Worm (Caenorhabditis elegans) whole organism, young adult: ENCODE data around the gene F59A7.5.

ENCODE experiments used
- C06A6.2 ChIP-seq: fragments of 200-800 bp; sonication (Bioruptor generic); conservative IDR thresholded peaks from 2 replicates; pipeline ENCODE4 v1.3.6; 2022; ENCODE audit warnings: missing genetic modification characterization, missing compliant biosample characterization
- F23B12.7 ChIP-seq: sonication (generic microtip); optimal IDR thresholded peaks from 2 replicates; lab custom pipeline; 2017; ENCODE audit warnings: missing genetic modification characterization, mild to moderate bottlenecking, missing compliant biosample characterization, antibody characterized with exemption, moderate library complexity; ENCODE audit not compliant: insufficient read depth
- F33H1.4 ChIP-seq: fragments of 200-800 bp; sonication (Bioruptor generic); IDR thresholded peaks from 2 replicates; pipeline ENCODE4 v1.3.6; 2022; ENCODE audit warnings: missing genetic modification reagents, missing genetic modification characterization, missing compliant biosample characterization
- F52B5.7 ChIP-seq: sonication (generic microtip); optimal IDR thresholded peaks from 2 replicates; lab custom pipeline; 2016; ENCODE audit warnings: mild to moderate bottlenecking, missing genetic modification characterization, missing compliant biosample characterization
- K11D2.4 ChIP-seq: fragments of 200-800 bp; sonication (Bioruptor generic); IDR thresholded peaks from 2 replicates; pipeline ENCODE4 v1.3.6; 2022; ENCODE audit warnings: missing genetic modification reagents, missing genetic modification characterization, missing compliant biosample characterization
- K12H6.12 ChIP-seq: fragments of 200-800 bp; sonication (Bioruptor generic); optimal IDR thresholded peaks from 2 replicates; lab custom pipeline; 2018; ENCODE audit warnings: mild to moderate bottlenecking, missing genetic modification characterization, missing compliant biosample characterization
- T07F8.4 ChIP-seq: sonication (generic microtip); optimal IDR thresholded peaks from 2 replicates; lab custom pipeline; 2016; ENCODE audit warnings: mild to moderate bottlenecking, missing genetic modification characterization, moderate library complexity, missing compliant biosample characterization
- Y53G8AR.9 ChIP-seq: fragments of 200-800 bp; sonication (Bioruptor generic); conservative IDR thresholded peaks from 2 replicates; pipeline ENCODE4 v1.3.6; 2022; ENCODE audit warnings: missing genetic modification reagents, missing genetic modification characterization, missing compliant biosample characterization
- Y56A3A.18 ChIP-seq: fragments of 200-800 bp; sonication (Bioruptor generic); IDR thresholded peaks from 2 replicates; pipeline ENCODE4 v1.3.6; 2022; ENCODE audit warnings: missing genetic modification reagents, missing genetic modification characterization, missing compliant biosample characterization
- Y79H2A.3 ChIP-seq: fragments of 200-800 bp; sonication (Bioruptor generic); conservative IDR thresholded peaks from 2 replicates; pipeline ENCODE4 v1.3.6; 2022; ENCODE audit warnings: missing genetic modification reagents, missing genetic modification characterization, missing compliant biosample characterization
- Y95B8A.8 ChIP-seq: fragments of 200-800 bp; sonication (Bioruptor generic); IDR thresholded peaks from 2 replicates; pipeline ENCODE4 v1.3.6; 2022; ENCODE audit warnings: missing genetic modification reagents, missing genetic modification characterization, missing compliant biosample characterization
- ama-1 ChIP-seq, 3 experiments: fragments of 150-350 bp in 1 of 3; sonication (generic microtip) in 2 of 3; optimal IDR thresholded peaks; 2 replicates each; lab custom pipeline; 2014 to 2018; ENCODE audit warnings: missing biosample characterization in 2 of 3, missing genetic modification characterization in 2 of 3, missing genetic modification reagents in 2 of 3
- aptf-3 ChIP-seq: fragments of 200-800 bp; sonication (Bioruptor generic); IDR thresholded peaks from 2 replicates; pipeline ENCODE4 v1.3.6; 2022; ENCODE audit warnings: missing genetic modification characterization, missing compliant biosample characterization
- atf-7 ChIP-seq: sonication (generic microtip); optimal IDR thresholded peaks from 2 replicates; lab custom pipeline; 2017; ENCODE audit warnings: mild to moderate bottlenecking, missing genetic modification characterization, missing compliant biosample characterization
- athp-1 ChIP-seq: sonication (generic microtip); optimal IDR thresholded peaks from 2 replicates; lab custom pipeline; 2017; ENCODE audit warnings: mild to moderate bottlenecking, missing genetic modification characterization, missing compliant biosample characterization
- attf-5 ChIP-seq: fragments of 200-800 bp; sonication (Bioruptor generic); optimal IDR thresholded peaks from 2 replicates; lab custom pipeline; 2018; ENCODE audit warnings: mild to moderate bottlenecking, missing genetic modification characterization, missing compliant biosample characterization
- cebp-1 ChIP-seq, 2 experiments: fragments of 200-800 bp in 1 of 2; sonication (Bioruptor generic) in 1 of 2; sonication (generic microtip) in 1 of 2; IDR thresholded peaks in 1 of 2; optimal IDR thresholded peaks in 1 of 2; 2 replicates each; pipeline versions ENCODE4 v1.3.6 to Lab custom; 2017 to 2022; ENCODE audit warnings: missing compliant biosample characterization in 2 of 2, missing genetic modification characterization in 2 of 2, mild to moderate bottlenecking in 1 of 2, missing genetic modification reagents in 1 of 2, moderate library complexity in 1 of 2
- ceh-27 ChIP-seq: fragments of 200-800 bp; sonication (Bioruptor generic); optimal IDR thresholded peaks from 2 replicates; lab custom pipeline; 2018; ENCODE audit warnings: mild to moderate bottlenecking, missing genetic modification characterization, moderate library complexity, missing compliant biosample characterization
- ceh-40 ChIP-seq: fragments of 200-800 bp; sonication (Bioruptor generic); IDR thresholded peaks from 2 replicates; pipeline ENCODE4 v1.3.6; 2022; ENCODE audit warnings: missing genetic modification characterization, missing compliant biosample characterization
- chd-7 ChIP-seq: sonication (generic microtip); optimal IDR thresholded peaks from 2 replicates; lab custom pipeline; 2016; ENCODE audit warnings: mild to moderate bottlenecking, missing genetic modification characterization, moderate library complexity, missing compliant biosample characterization
- dox-1 ChIP-seq: fragments of 200-800 bp; sonication (Bioruptor generic); IDR thresholded peaks from 2 replicates; pipeline ENCODE4 v1.3.6; 2022; ENCODE audit warnings: missing genetic modification reagents, missing genetic modification characterization, missing compliant biosample characterization
- dpff-1 ChIP-seq: sonication (generic microtip); optimal IDR thresholded peaks from 2 replicates; lab custom pipeline; 2017; ENCODE audit warnings: mild to moderate bottlenecking, missing genetic modification characterization, missing compliant biosample characterization
- egrh-3 ChIP-seq: fragments of 200-800 bp; sonication (Bioruptor generic); IDR thresholded peaks from 2 replicates; pipeline ENCODE4 v1.3.6; 2022; ENCODE audit warnings: missing genetic modification reagents, missing genetic modification characterization, missing compliant biosample characterization
- ets-4 ChIP-seq: fragments of 200-800 bp; sonication (Bioruptor generic); optimal IDR thresholded peaks from 2 replicates; lab custom pipeline; 2018; ENCODE audit warnings: mild to moderate bottlenecking, missing genetic modification characterization, missing compliant biosample characterization
- gei-17 ChIP-seq: fragments of 200-800 bp; sonication (Bioruptor generic); optimal IDR thresholded peaks from 2 replicates; lab custom pipeline; 2018; ENCODE audit warnings: mild to moderate bottlenecking, missing genetic modification characterization, missing compliant biosample characterization
- hrde-1 ChIP-seq: sonication (generic microtip); optimal IDR thresholded peaks from 2 replicates; lab custom pipeline; 2016; ENCODE audit warnings: missing genetic modification characterization, mild to moderate bottlenecking, missing compliant biosample characterization, moderate library complexity, missing genotype, missing genetic modification reagents, borderline replicate concordance
- hsf-1 ChIP-seq: fragments of 200-800 bp; sonication (Bioruptor generic); IDR thresholded peaks from 2 replicates; pipeline ENCODE4 v1.3.6; 2022; ENCODE audit warnings: missing genetic modification reagents, missing genetic modification characterization, missing compliant biosample characterization
- lag-1 ChIP-seq: fragments of 200-800 bp; sonication (Bioruptor generic); IDR thresholded peaks from 2 replicates; pipeline ENCODE4 v1.3.6; 2022; ENCODE audit warnings: missing genetic modification reagents, missing genetic modification characterization, missing compliant biosample characterization
- let-607 ChIP-seq, 2 experiments: fragments of 200-800 bp in 1 of 2; sonication (Bioruptor generic) in 1 of 2; sonication (generic microtip) in 1 of 2; optimal IDR thresholded peaks; 2 replicates each; lab custom pipeline; 2016 to 2018; ENCODE audit warnings: mild to moderate bottlenecking in 2 of 2, missing compliant biosample characterization in 2 of 2, missing genetic modification characterization in 2 of 2, moderate library complexity in 2 of 2, missing genotype in 1 of 2
- lin-26 ChIP-seq: fragments of 200-800 bp; sonication (Bioruptor generic); IDR thresholded peaks from 2 replicates; pipeline ENCODE4 v1.3.6; 2022; ENCODE audit warnings: missing genetic modification reagents, missing genetic modification characterization, missing compliant biosample characterization
- lin-54 ChIP-seq: fragments of 200-800 bp; sonication (Bioruptor generic); optimal IDR thresholded peaks from 2 replicates; lab custom pipeline; 2018; ENCODE audit warnings: mild to moderate bottlenecking, missing genetic modification characterization, missing compliant biosample characterization
- madf-10 ChIP-seq: sonication (generic microtip); optimal IDR thresholded peaks from 2 replicates; lab custom pipeline; 2016; ENCODE audit warnings: mild to moderate bottlenecking, missing genetic modification characterization, missing compliant biosample characterization
- mcd-1 ChIP-seq: fragments of 200-800 bp; sonication (Bioruptor generic); IDR thresholded peaks from 2 replicates; pipeline ENCODE4 v1.3.6; 2022; ENCODE audit warnings: missing genetic modification reagents, missing genetic modification characterization, missing compliant biosample characterization
- nfyb-1 ChIP-seq: fragments of 200-800 bp; sonication (Bioruptor generic); IDR thresholded peaks from 2 replicates; pipeline ENCODE4 v1.3.6; 2022; ENCODE audit warnings: missing genetic modification reagents, missing genetic modification characterization, missing compliant biosample characterization
- nhr-120 ChIP-seq: fragments of 200-800 bp; sonication (Bioruptor generic); IDR thresholded peaks from 2 replicates; pipeline ENCODE4 v1.3.6; 2022; ENCODE audit warnings: missing genetic modification characterization, missing compliant biosample characterization
- nhr-179 ChIP-seq: sonication (generic microtip); optimal IDR thresholded peaks from 2 replicates; lab custom pipeline; 2016; ENCODE audit warnings: mild to moderate bottlenecking, missing genetic modification characterization, missing compliant biosample characterization
- nhr-90 ChIP-seq: sonication (generic microtip); optimal IDR thresholded peaks from 2 replicates; lab custom pipeline; 2016; ENCODE audit warnings: missing genotype, mild to moderate bottlenecking, missing genetic modification characterization, missing compliant biosample characterization
- rpc-1 ChIP-seq, 2 experiments: fragments of 150-350 bp in 1 of 2; sonication (generic microtip) in 1 of 2; optimal IDR thresholded peaks; 2 replicates each; lab custom pipeline; 2014 to 2018; ENCODE audit warnings: missing biosample characterization in 1 of 2, missing genetic modification characterization in 1 of 2, missing genetic modification reagents in 1 of 2, missing genotype in 1 of 2
- sptf-2 ChIP-seq: fragments of 200-800 bp; sonication (Bioruptor generic); optimal IDR thresholded peaks from 2 replicates; lab custom pipeline; 2018; ENCODE audit warnings: mild to moderate bottlenecking, missing genetic modification characterization, missing compliant biosample characterization
- tbp1 ChIP-seq: fragments of 200-800 bp; sonication (Bioruptor generic); optimal IDR thresholded peaks from 2 replicates; lab custom pipeline; 2018; ENCODE audit warnings: mild to moderate bottlenecking, missing genetic modification characterization, missing compliant biosample characterization
- unc-62 ChIP-seq: fragments of 150-350 bp; optimal IDR thresholded peaks from 2 replicates; lab custom pipeline; 2014; ENCODE audit warnings: missing biosample characterization, missing genetic modification reagents, missing genetic modification characterization
- zfh-2 ChIP-seq: fragments of 200-800 bp; sonication (Bioruptor generic); conservative IDR thresholded peaks from 2 replicates; pipeline ENCODE4 v1.3.6; 2022; ENCODE audit warnings: missing genetic modification reagents, missing genetic modification characterization, missing compliant biosample characterization
- zim-3 ChIP-seq: sonication (generic microtip); optimal IDR thresholded peaks from 2 replicates; lab custom pipeline; 2017; ENCODE audit warnings: mild to moderate bottlenecking, missing genetic modification characterization, moderate library complexity, missing compliant biosample characterization
- ztf-18 ChIP-seq: sonication (generic microtip); optimal IDR thresholded peaks from 2 replicates; lab custom pipeline; 2016; ENCODE audit warnings: missing genotype, mild to moderate bottlenecking, missing genetic modification characterization, missing compliant biosample characterization
- ztf-6 ChIP-seq: fragments of 200-800 bp; sonication (Bioruptor generic); IDR thresholded peaks from 2 replicates; pipeline ENCODE4 v1.3.6; 2022; ENCODE audit warnings: missing genetic modification reagents, missing genetic modification characterization, missing compliant biosample characterization

The F59A7.5 gene

DNA sequence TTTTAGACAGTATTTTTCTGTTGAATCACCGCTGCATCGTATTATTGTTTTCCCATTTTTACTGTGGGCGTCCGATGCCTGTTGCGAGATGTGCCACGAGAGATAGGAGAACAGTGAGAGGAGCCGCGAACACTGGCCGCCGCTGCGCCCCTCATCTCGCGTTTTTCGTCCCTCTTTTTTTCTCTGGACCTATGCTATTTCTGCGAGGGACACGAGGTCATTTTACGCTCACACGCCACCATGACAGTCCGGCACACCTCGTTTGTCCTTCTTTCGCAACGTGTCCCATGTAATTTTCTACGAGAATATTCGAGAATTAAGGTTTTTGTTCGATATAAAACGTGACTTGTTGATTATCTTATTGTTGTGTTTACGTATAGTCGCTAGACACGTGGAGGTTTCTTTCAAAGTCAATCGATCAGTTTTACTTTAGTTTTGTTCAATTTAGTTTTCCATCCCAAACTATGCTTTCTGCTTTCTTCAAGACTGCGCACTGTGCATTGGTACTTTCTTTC is 45.6 kb downstream of the F59A7.5 start, which contains the start of gene lbp-9:
Gene lbp-9, plus strand, starts transcription at position 465 of the 515 bp plus-strand sequence.
- TF ChIP-seq atf-7 (tag; lab: Kevin White, UChicago), result no peak
- peak; percentile 36 for TF ChIP-seq chd-7 (tag; lab: Kevin White, UChicago)
- TF ChIP-seq tbp1, result peak; percentile 40
- peak; percentile 71; the same call in 1 of the 2 replicates for TF ChIP-seq lin-26 (GFP tag; lab: Robert Waterston, UW)
- TF ChIP-seq K12H6.12 (tag; lab: Kevin White, UChicago), result peak; percentile 61
- 0 out of 2 replicates have a peak, but pooled peaks have one; percentile 61 for TF ChIP-seq K11D2.4 (GFP tag; lab: Robert Waterston, UW)
- TF ChIP-seq Y79H2A.3 (GFP tag; lab: Robert Waterston, UW), result peak; percentile 71; the same call in 1 of the 2 replicates
- TF ChIP-seq nhr-179 (tag; lab: Kevin White, UChicago), result no peak
- TF ChIP-seq let-607 (tag; optimal IDR thresholded peaks at IDR 0.05; lab: Kevin White, UChicago), result peak in 1 of 2 experiments; percentile 30
- TF ChIP-seq lin-54, result peak; percentile 51
- no peak for TF ChIP-seq hrde-1 (tag; lab: Kevin White, UChicago)
- no peak for TF ChIP-seq nhr-120 (GFP tag; lab: Robert Waterston, UW)
- peak; percentile 80 for TF ChIP-seq ceh-40 (GFP tag; lab: Robert Waterston, UW)
- no peak for TF ChIP-seq nhr-90 (tag; lab: Kevin White, UChicago)
- TF ChIP-seq gei-17 (GFP tag; lab: Kevin White, UChicago), result peak; percentile 1
- TF ChIP-seq egrh-3 (GFP tag; lab: Robert Waterston, UW), result peak; percentile 41
- peak; percentile 0 for TF ChIP-seq athp-1
- peak; percentile 33 for TF ChIP-seq zim-3 (tag; lab: Kevin White, UChicago)
- no peak for TF ChIP-seq rpc-1 (optimal IDR thresholded peaks at IDR 0.05; lab: Kevin White, UChicago)
- no peak for TF ChIP-seq rpc-1 (tag; optimal IDR thresholded peaks at IDR 0.05; lab: Kevin White, UChicago)
- TF ChIP-seq zfh-2 (GFP tag; lab: Robert Waterston, UW), result peak; percentile 94
- TF ChIP-seq ceh-27 (GFP tag; lab: Kevin White, UChicago), result no peak
- TF ChIP-seq Y95B8A.8, result peak; percentile 42; the same call in 1 of the 2 replicates
- peak; percentile 67; the same call in 1 of the 2 replicates for TF ChIP-seq dox-1 (GFP tag; lab: Robert Waterston, UW)
- TF ChIP-seq F33H1.4 (GFP tag; lab: Robert Waterston, UW), result no peak
- no peak for TF ChIP-seq unc-62 (GFP tag; lab: Kevin White, UChicago)
- TF ChIP-seq ztf-6 (GFP tag; lab: Robert Waterston, UW), result no peak
- TF ChIP-seq madf-10 (tag; lab: Kevin White, UChicago), result peak; percentile 34
- TF ChIP-seq ztf-18 (tag; lab: Kevin White, UChicago), result peak; percentile 44
- TF ChIP-seq F52B5.7 (tag; lab: Kevin White, UChicago), result no peak
- no peak for TF ChIP-seq lag-1 (GFP tag; lab: Robert Waterston, UW)
- peak; percentile 60 for TF ChIP-seq T07F8.4 (tag; lab: Kevin White, UChicago)
- no peak for TF ChIP-seq Y53G8AR.9 (GFP tag; lab: Robert Waterston, UW)
- 0 out of 2 replicates have a peak, but pooled peaks have one; percentile 46 for TF ChIP-seq nfyb-1 (GFP tag; lab: Robert Waterston, UW)
- TF ChIP-seq C06A6.2, result 0 out of 2 replicates have a peak, but pooled peaks have one; percentile 34
- no peak for TF ChIP-seq dpff-1 (tag; lab: Kevin White, UChicago)
- peak; percentile 67 for TF ChIP-seq cebp-1 (GFP tag; IDR thresholded peaks at IDR 0.05; lab: Robert Waterston, UW)
- peak; percentile 96 for TF ChIP-seq cebp-1 (tag; optimal IDR thresholded peaks at IDR 0.05; lab: Kevin White, UChicago)
- TF ChIP-seq ets-4, result no peak
- TF ChIP-seq sptf-2, result no peak
- TF ChIP-seq Y56A3A.18 (GFP tag; lab: Robert Waterston, UW), result no peak
- TF ChIP-seq mcd-1 (GFP tag; lab: Robert Waterston, UW), result peak; percentile 19; the same call in 1 of the 2 replicates
- TF ChIP-seq ama-1 (optimal IDR thresholded peaks at IDR 0.05; lab: Kevin White, UChicago), result peak; percentile 34
- no peak for TF ChIP-seq ama-1 (GFP tag; optimal IDR thresholded peaks at IDR 0.05; lab: Kevin White, UChicago)
- no peak for TF ChIP-seq F23B12.7
- peak; percentile 79 for TF ChIP-seq attf-5 (GFP tag; lab: Kevin White, UChicago)
- TF ChIP-seq aptf-3 (GFP tag; lab: Robert Waterston, UW), result no peak
- TF ChIP-seq hsf-1 (GFP tag; lab: Robert Waterston, UW), result peak; percentile 77
